Fruit fly (Drosophila melanogaster) whole organism, prepupa: Measurements from ENCODE around the gene Sfp24Bb.

Source experiments
- Blimp-1 ChIP-seq: fragments of 200-800 bp; sonication (Bioruptor generic); optimal IDR thresholded peaks from 3 replicates; lab custom pipeline; 2017; ENCODE audit warnings: missing biosample characterization, missing genetic modification characterization, mild to moderate bottlenecking, moderate library complexity, missing genetic modification reagents
- CG11294 ChIP-seq: fragments of 200-800 bp; sonication (Bioruptor generic); IDR thresholded peaks from 2 replicates; pipeline ENCODE4 v1.3.6; 2022; ENCODE audit warnings: missing biosample characterization, missing genetic modification characterization
- CG11902 ChIP-seq: fragments of 200-800 bp; sonication (Bioruptor generic); optimal IDR thresholded peaks from 3 replicates; lab custom pipeline; 2016; ENCODE audit warnings: missing biosample characterization, missing genetic modification characterization
- CG1621 ChIP-seq: fragments of 200-800 bp; sonication (Bioruptor generic); optimal IDR thresholded peaks from 3 replicates; lab custom pipeline; 2018; ENCODE audit warnings: missing biosample characterization, mild to moderate bottlenecking, missing genetic modification characterization
- CG3032 ChIP-seq: fragments of 200-800 bp; optimal IDR thresholded peaks from 2 replicates; lab custom pipeline; 2019; ENCODE audit warnings: missing biosample characterization, mild to moderate bottlenecking, missing genetic modification characterization, moderate library complexity
- CG31627 ChIP-seq: fragments of 200-800 bp; sonication (Bioruptor generic); optimal IDR thresholded peaks from 3 replicates; lab custom pipeline; 2016; ENCODE audit warnings: missing biosample characterization, missing genetic modification characterization
- CG3919 ChIP-seq: fragments of 200-800 bp; sonication (Bioruptor generic); optimal IDR thresholded peaks from 3 replicates; lab custom pipeline; 2016; ENCODE audit warnings: missing biosample characterization, missing genetic modification characterization
- CG6854 ChIP-seq: fragments of 200-800 bp; sonication (Bioruptor generic); optimal IDR thresholded peaks from 2 replicates; lab custom pipeline; 2017; ENCODE audit warnings: missing biosample characterization, mild to moderate bottlenecking, missing genetic modification characterization
- CG7368 ChIP-seq: fragments of 200-800 bp; sonication (Bioruptor generic); optimal IDR thresholded peaks from 3 replicates; lab custom pipeline; 2016; ENCODE audit warnings: missing biosample characterization, missing genetic modification characterization
- CG8319 ChIP-seq: fragments of 200-800 bp; sonication (Bioruptor generic); optimal IDR thresholded peaks from 3 replicates; lab custom pipeline; 2016; ENCODE audit warnings: missing biosample characterization, missing genetic modification characterization
- CG8632 ChIP-seq: fragments of 200-800 bp; sonication (Bioruptor generic); optimal IDR thresholded peaks from 3 replicates; lab custom pipeline; 2016; ENCODE audit warnings: missing biosample characterization, missing genetic modification characterization
- CG9139 ChIP-seq: fragments of 200-800 bp; sonication (Bioruptor generic); optimal IDR thresholded peaks from 3 replicates; lab custom pipeline; 2017; ENCODE audit warnings: missing biosample characterization, mild to moderate bottlenecking, missing genetic modification characterization
- Eip78C ChIP-seq: fragments of 200-800 bp; sonication (Bioruptor generic); peaks from one replicate; lab custom pipeline; 2016; ENCODE audit warnings: missing biosample characterization, missing genetic modification characterization
- Ets21C ChIP-seq: fragments of 200-800 bp; sonication (Bioruptor generic); optimal IDR thresholded peaks from 3 replicates; lab custom pipeline; 2016; ENCODE audit warnings: missing biosample characterization, missing genetic modification characterization
- Ets96B ChIP-seq: fragments of 200-800 bp; optimal IDR thresholded peaks from 2 replicates; lab custom pipeline; 2019; ENCODE audit warnings: missing biosample characterization, mild to moderate bottlenecking, missing genetic modification characterization, moderate library complexity
- Gug ChIP-seq: fragments of 200-800 bp; sonication (Bioruptor generic); IDR thresholded peaks from 2 replicates; pipeline ENCODE4 v1.3.6; 2022; ENCODE audit warnings: missing biosample characterization, missing genetic modification characterization
- Hr39 ChIP-seq: fragments of 200-800 bp; sonication (Bioruptor generic); optimal IDR thresholded peaks from 2 replicates; lab custom pipeline; 2016; ENCODE audit warnings: missing biosample characterization, missing genetic modification characterization
- Hr4 ChIP-seq: fragments of 200-800 bp; sonication (Bioruptor generic); optimal IDR thresholded peaks from 3 replicates; lab custom pipeline; 2016; ENCODE audit warnings: missing biosample characterization, missing genetic modification characterization
- OdsH ChIP-seq: fragments of 200-800 bp; sonication (Bioruptor generic); optimal IDR thresholded peaks from 3 replicates; lab custom pipeline; 2016; ENCODE audit warnings: missing biosample characterization, missing genetic modification characterization
- Sox102F ChIP-seq: fragments of 200-800 bp; sonication (Bioruptor generic); optimal IDR thresholded peaks from 2 replicates; lab custom pipeline; 2016; ENCODE audit warnings: missing biosample characterization, mild to moderate bottlenecking, missing genetic modification characterization
- achi ChIP-seq: fragments of 200-800 bp; sonication (Bioruptor generic); optimal IDR thresholded peaks from 3 replicates; lab custom pipeline; 2016; ENCODE audit warnings: missing biosample characterization, missing genetic modification characterization
- fd85E ChIP-seq: fragments of 200-800 bp; sonication (Bioruptor generic); optimal IDR thresholded peaks from 3 replicates; lab custom pipeline; 2016; ENCODE audit warnings: missing biosample characterization, missing genetic modification characterization
- fkh ChIP-seq: fragments of 200-800 bp; sonication (Bioruptor generic); optimal IDR thresholded peaks from 3 replicates; lab custom pipeline; 2017; ENCODE audit warnings: missing biosample characterization, mild to moderate bottlenecking, missing genetic modification characterization, moderate library complexity
- lz ChIP-seq: fragments of 200-800 bp; sonication (Bioruptor generic); optimal IDR thresholded peaks from 3 replicates; lab custom pipeline; 2016; ENCODE audit warnings: missing biosample characterization, missing genetic modification characterization
- net ChIP-seq: fragments of 200-800 bp; sonication (Bioruptor generic); optimal IDR thresholded peaks from 3 replicates; lab custom pipeline; 2016; ENCODE audit warnings: missing biosample characterization, missing genetic modification characterization
- pdm3 ChIP-seq: fragments of 200-800 bp; sonication (Bioruptor generic); optimal IDR thresholded peaks from 3 replicates; lab custom pipeline; 2016; ENCODE audit warnings: missing biosample characterization, missing genetic modification characterization
- spab ChIP-seq: fragments of 200-800 bp; sonication (Bioruptor generic); optimal IDR thresholded peaks from 2 replicates; lab custom pipeline; 2017; ENCODE audit warnings: missing biosample characterization, mild to moderate bottlenecking, missing genetic modification characterization, missing genetic modification reagents
- svp ChIP-seq: fragments of 200-800 bp; sonication (Bioruptor generic); peaks from one replicate; lab custom pipeline; 2016; ENCODE audit warnings: missing biosample characterization, missing genetic modification characterization
- topi ChIP-seq: fragments of 200-800 bp; sonication (Bioruptor generic); optimal IDR thresholded peaks from 3 replicates; lab custom pipeline; 2016; ENCODE audit warnings: missing biosample characterization, missing genetic modification characterization

The Sfp24Bb gene

dm6 chr2L:3700374-3700773 is 30.8 kb upstream of the Sfp24Bb start, which contains the start of gene Sfp24C1:
Gene Sfp24C1 (plus strand): TSS chr2L:3700674.
- no peak for TF ChIP-seq CG8319
- no peak for TF ChIP-seq Hr39
- no peak for TF ChIP-seq OdsH
- TF ChIP-seq CG1621 (tag; lab: Kevin White, UChicago), result no peak
- no peak for TF ChIP-seq Hr4 (GFP tag; lab: Kevin White, UChicago)
- no peak for TF ChIP-seq topi (GFP tag; lab: Kevin White, UChicago)
- no peak for TF ChIP-seq fkh
- TF ChIP-seq achi (GFP tag; lab: Kevin White, UChicago), result no peak
- TF ChIP-seq CG11902 (GFP tag; lab: Kevin White, UChicago), result no peak
- no peak for TF ChIP-seq Blimp-1 (GFP tag; lab: Kevin White, UChicago)
- TF ChIP-seq CG7368 (GFP tag; lab: Kevin White, UChicago), result no peak
- no peak for TF ChIP-seq CG6854 (GFP tag; lab: Kevin White, UChicago)
- TF ChIP-seq Sox102F (GFP tag; lab: Kevin White, UChicago), result no peak
- no peak for TF ChIP-seq Ets96B (tag; lab: Kevin White, UChicago)
- no peak for TF ChIP-seq CG9139 (GFP tag; lab: Kevin White, UChicago)
- no peak for TF ChIP-seq CG8632 (GFP tag; lab: Kevin White, UChicago)
- TF ChIP-seq Ets21C (GFP tag; lab: Kevin White, UChicago), result no peak
- TF ChIP-seq CG31627 (GFP tag; lab: Kevin White, UChicago), result no peak
- TF ChIP-seq, all 60 proteins: peak for 0

- no peak for TF ChIP-seq CG6854 (GFP tag; lab: Kevin White, UChicago)
- TF ChIP-seq CG11902 (GFP tag; lab: Kevin White, UChicago), result no peak
- TF ChIP-seq CG7368 (GFP tag; lab: Kevin White, UChicago), result no peak
- TF ChIP-seq CG8319, result no peak
- TF ChIP-seq Hr39, result no peak
- TF ChIP-seq fd85E (GFP tag; lab: Kevin White, UChicago), result no peak
- no peak for TF ChIP-seq spab (GFP tag; lab: Kevin White, UChicago)
- TF ChIP-seq CG3919 (GFP tag; lab: Kevin White, UChicago), result no peak
- TF ChIP-seq CG8632 (GFP tag; lab: Kevin White, UChicago), result no peak
- TF ChIP-seq CG9139 (GFP tag; lab: Kevin White, UChicago), result no peak
- TF ChIP-seq CG11294 (GFP tag; lab: Robert Waterston, UW), result no peak
Measured at dm6 chr2L:3699895-3700294, 30.3 kb upstream of the Sfp24Bb start, which contains the start of gene CG42465. Gene CG42465 (plus strand): TSS chr2L:3700195.

dm6 chr2L:3698992-3699514 is 29.5 kb upstream of the Sfp24Bb start, which contains the start of the genes CG10031 and CG42464:
Gene CG10031 (minus strand): TSS chr2L:3699092.
Gene CG42464 (plus strand): TSS chr2L:3699464.
- no peak for TF ChIP-seq Hr4 (GFP tag; lab: Kevin White, UChicago)
- TF ChIP-seq pdm3 (GFP tag; lab: Kevin White, UChicago), result no peak

dm6 chr2L:3697772-3698171 is 28.2 kb upstream of the Sfp24Bb start, which contains the start of gene CG3604:
Gene CG3604 (minus strand): TSS chr2L:3697872.
- TF ChIP-seq CG9139 (GFP tag; lab: Kevin White, UChicago), result no peak
- peak; percentile 33 for TF ChIP-seq svp (GFP tag; lab: Kevin White, UChicago)
- TF ChIP-seq, all 60 proteins: peak for 1

dm6 chr2L:3696438-3696837 is 26.9 kb upstream of the Sfp24Bb start, which contains the start of gene IM33:
Gene IM33 (minus strand): TSS chr2L:3696658.
- TF ChIP-seq lz (GFP tag; lab: Kevin White, UChicago) (no peak), CG8632 (GFP tag; lab: Kevin White, UChicago) (no peak), Hr4 (GFP tag; lab: Kevin White, UChicago) (no peak), net (no peak), pdm3 (GFP tag; lab: Kevin White, UChicago) (no peak), topi (GFP tag; lab: Kevin White, UChicago) (no peak), CG3032 (tag; lab: Kevin White, UChicago) (no peak), Blimp-1 (GFP tag; lab: Kevin White, UChicago) (no peak), Gug (GFP tag; lab: Robert Waterston, UW) (no peak)

- TF ChIP-seq svp (GFP tag; lab: Kevin White, UChicago) (peak; percentile 83), Sox102F (GFP tag; lab: Kevin White, UChicago) (no peak), Eip78C (peak; percentile 12), fkh (peak; percentile 11)
Measured at dm6 chr2L:3695361-3695818, 25.8 kb upstream of the Sfp24Bb start, which contains the start of gene CG16713. Gene CG16713 (minus strand): TSS chr2L:3695411.
